Worm (Caenorhabditis elegans) whole organism, L2 larva: Measurements from ENCODE around the gene gln-2.

Experiments used
- ZK546.5 ChIP-seq: sonication (generic microtip); optimal IDR thresholded peaks from 2 replicates; lab custom pipeline; 2017; ENCODE audit warnings: missing biosample characterization, missing genetic modification characterization
- ceh-16 ChIP-seq: fragments of 150-350 bp; optimal IDR thresholded peaks from 2 replicates; lab custom pipeline; 2014; ENCODE audit warnings: missing biosample characterization, missing genetic modification characterization
- ceh-82 ChIP-seq: fragments of 150-350 bp; optimal IDR thresholded peaks from 2 replicates; lab custom pipeline; 2014; ENCODE audit warnings: missing biosample characterization, missing genetic modification characterization
- egl-27 ChIP-seq: sonication (generic microtip); optimal IDR thresholded peaks from 3 replicates; lab custom pipeline; 2017; ENCODE audit warnings: missing biosample characterization, missing genetic modification reagents, missing genetic modification characterization
- elt-3 ChIP-seq: sonication (generic microtip); optimal IDR thresholded peaks from 2 replicates; lab custom pipeline; 2017; ENCODE audit warnings: missing biosample characterization, missing genetic modification characterization
- fos-1 ChIP-seq: fragments of 150-350 bp; optimal IDR thresholded peaks from 2 replicates; lab custom pipeline; 2014; ENCODE audit warnings: missing biosample characterization, missing genetic modification characterization
- lin-39 ChIP-seq: fragments of 150-350 bp; optimal IDR thresholded peaks from 2 replicates; lab custom pipeline; 2014; ENCODE audit warnings: missing biosample characterization, missing genetic modification reagents, missing genetic modification characterization
- lsy-2 ChIP-seq, 2 experiments: fragments of 150-350 bp in 1 of 2; sonication (generic microtip) in 1 of 2; optimal IDR thresholded peaks; 2 replicates each; lab custom pipeline; 2014 to 2017; ENCODE audit warnings: missing biosample characterization in 2 of 2, missing genetic modification characterization in 2 of 2
- nhr-77 ChIP-seq: fragments of 150-350 bp; optimal IDR thresholded peaks from 2 replicates; lab custom pipeline; 2014; ENCODE audit warnings: missing biosample characterization, missing genetic modification characterization
- skn-1 ChIP-seq: sonication (generic microtip); optimal IDR thresholded peaks from 2 replicates; lab custom pipeline; 2017; ENCODE audit warnings: missing biosample characterization, missing genetic modification characterization
- unc-62 ChIP-seq: fragments of 150-350 bp; optimal IDR thresholded peaks from 2 replicates; lab custom pipeline; 2014; ENCODE audit warnings: missing biosample characterization, missing genetic modification reagents, missing genetic modification characterization
- zag-1 ChIP-seq: fragments of 150-350 bp; optimal IDR thresholded peaks from 2 replicates; lab custom pipeline; 2014; ENCODE audit warnings: missing biosample characterization, missing genetic modification characterization
- ztf-11 ChIP-seq: sonication (generic microtip); optimal IDR thresholded peaks from 2 replicates; lab custom pipeline; 2017; ENCODE audit warnings: missing biosample characterization, missing genetic modification characterization

DNA sequence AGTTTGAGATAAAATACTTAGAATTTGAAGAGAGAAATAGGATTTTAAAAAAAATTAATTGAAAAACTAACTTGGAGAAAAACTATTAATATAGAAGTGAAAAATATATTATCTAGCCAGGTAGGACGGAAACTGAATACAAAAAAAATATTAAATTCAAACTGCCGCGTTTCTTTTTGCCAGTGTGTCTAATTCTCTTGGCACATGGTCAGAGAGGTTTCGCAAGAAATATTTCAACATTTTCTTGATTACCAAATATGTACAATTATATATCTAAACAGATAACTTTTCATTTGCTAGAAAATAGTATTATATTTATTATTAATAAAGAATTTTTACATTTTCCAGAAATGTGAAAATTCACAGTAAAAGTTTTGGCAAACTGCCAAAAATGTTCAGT lies 32.1 kb downstream of the gln-2 start:
- TF ChIP-seq ztf-11 (tag; lab: Kevin White, UChicago) (no peak), lin-39 (tag; lab: Kevin White, UChicago) (no peak), ceh-82 (tag; lab: Kevin White, UChicago) (no peak), skn-1 (no peak), elt-3 (tag; lab: Kevin White, UChicago) (no peak), zag-1 (tag; lab: Kevin White, UChicago) (no peak), lsy-2 (tag; optimal IDR thresholded peaks at IDR 0.05; lab: Kevin White, UChicago) (no peak), ceh-16 (tag; lab: Kevin White, UChicago) (no peak), ZK546.5 (tag; lab: Kevin White, UChicago) (no peak), egl-27 (tag; lab: Kevin White, UChicago) (no peak), unc-62 (GFP tag; lab: Kevin White, UChicago) (no peak), fos-1 (tag; lab: Kevin White, UChicago) (no peak), nhr-77 (tag; lab: Kevin White, UChicago) (no peak)
